Fruit fly (Drosophila melanogaster): ENCODE results near the gene Jon25Biii.

Jon25Biii gene

dm6 chr2L:4976988-4977551, 26.5 kb upstream of the Jon25Biii start, which contains the start of the genes Gmd and CG3792:
TSS of gene Gmd (minus strand) at chr2L:4977023.
TSS of gene CG3792 (plus strand) at chr2L:4977312.
- TF ChIP-seq insv (optimal IDR thresholded peaks at IDR 0.05) (no peak), h (optimal IDR thresholded peaks at IDR 0.05) (no peak), Sin3A (optimal IDR thresholded peaks at IDR 0.05) (no peak), ttk (optimal IDR thresholded peaks at IDR 0.05) (no peak), psq (optimal IDR thresholded peaks at IDR 0.05) (no peak), Myc (optimal IDR thresholded peaks at IDR 0.05) (no peak)

dm6 chr2L:4973731-4974415, 23.3 kb upstream of the Jon25Biii start, which contains the start of gene mRpL28:
TSS of gene mRpL28 (plus strand) at chr2L:4973976.
- TF ChIP-seq h (optimal IDR thresholded peaks at IDR 0.05) (no peak), psq (optimal IDR thresholded peaks at IDR 0.05) (no peak), Myc (optimal IDR thresholded peaks at IDR 0.05) (no peak), ttk (optimal IDR thresholded peaks at IDR 0.05) (no peak), Sin3A (optimal IDR thresholded peaks at IDR 0.05) (no peak), insv (optimal IDR thresholded peaks at IDR 0.05) (no peak)

- TF ChIP-seq ttk (optimal IDR thresholded peaks at IDR 0.05) (no peak), h (optimal IDR thresholded peaks at IDR 0.05) (no peak), Sin3A (optimal IDR thresholded peaks at IDR 0.05) (no peak), Myc (optimal IDR thresholded peaks at IDR 0.05) (no peak), psq (optimal IDR thresholded peaks at IDR 0.05) (no peak), insv (optimal IDR thresholded peaks at IDR 0.05) (no peak)
These were observed 20.8 kb upstream of the Jon25Biii start, which contains the start of gene CG14043 for dm6 chr2L:4971329-4971798. TSS of gene CG14043 (plus strand) at chr2L:4971702.

- no peak for TF ChIP-seq Sin3A (optimal IDR thresholded peaks at IDR 0.05)
- TF ChIP-seq insv (optimal IDR thresholded peaks at IDR 0.05) = no peak
- no peak for TF ChIP-seq h (optimal IDR thresholded peaks at IDR 0.05)
- TF ChIP-seq ttk (optimal IDR thresholded peaks at IDR 0.05) = no peak
- TF ChIP-seq Myc (optimal IDR thresholded peaks at IDR 0.05) = no peak
- no peak for TF ChIP-seq psq (optimal IDR thresholded peaks at IDR 0.05)
These were observed 18.2 kb upstream of the Jon25Biii start, which contains the start of the genes Scox and Polr1C for dm6 chr2L:4968767-4969166. TSS of gene Scox (minus strand) at chr2L:4968935. TSS of gene Polr1C (plus strand) at chr2L:4969004.

dm6 chr2L:4967511-4967910, 16.9 kb upstream of the Jon25Biii start, which contains the start of gene eIF3i:
TSS of gene eIF3i (minus strand) at chr2L:4967775.
- TF ChIP-seq psq (optimal IDR thresholded peaks at IDR 0.05) (no peak), h (optimal IDR thresholded peaks at IDR 0.05) (no peak), Myc (optimal IDR thresholded peaks at IDR 0.05) (no peak), ttk (optimal IDR thresholded peaks at IDR 0.05) (no peak), insv (optimal IDR thresholded peaks at IDR 0.05) (no peak), Sin3A (optimal IDR thresholded peaks at IDR 0.05) (no peak)

dm6 chr2L:4965923-4966322, 15.4 kb upstream of the Jon25Biii start:
- TF ChIP-seq h (optimal IDR thresholded peaks at IDR 0.05) = no peak
- TF ChIP-seq Myc (optimal IDR thresholded peaks at IDR 0.05) = no peak
- no peak for TF ChIP-seq psq (optimal IDR thresholded peaks at IDR 0.05)
- TF ChIP-seq insv (optimal IDR thresholded peaks at IDR 0.05) = no peak
- TF ChIP-seq Sin3A (optimal IDR thresholded peaks at IDR 0.05) = no peak
- TF ChIP-seq ttk (optimal IDR thresholded peaks at IDR 0.05) = no peak

- no peak for TF ChIP-seq Myc (optimal IDR thresholded peaks at IDR 0.05)
- no peak for TF ChIP-seq h (optimal IDR thresholded peaks at IDR 0.05)
- no peak for TF ChIP-seq insv (optimal IDR thresholded peaks at IDR 0.05)
- no peak for TF ChIP-seq psq (optimal IDR thresholded peaks at IDR 0.05)
- TF ChIP-seq ttk (optimal IDR thresholded peaks at IDR 0.05) = no peak
These were observed 14.9 kb upstream of the Jon25Biii start, which contains the start of gene CG34125 for dm6 chr2L:4965420-4965819. TSS of gene CG34125 (plus strand) at chr2L:4965673.

- TF ChIP-seq ttk (optimal IDR thresholded peaks at IDR 0.05) (no peak), h (optimal IDR thresholded peaks at IDR 0.05) (no peak), insv (optimal IDR thresholded peaks at IDR 0.05) (no peak), psq (optimal IDR thresholded peaks at IDR 0.05) (no peak), Myc (optimal IDR thresholded peaks at IDR 0.05) (no peak), Sin3A (optimal IDR thresholded peaks at IDR 0.05) (no peak)
These were observed 7.5 kb upstream of the Jon25Biii start, which contains the start of gene CG34124 for dm6 chr2L:4958111-4958510. TSS of gene CG34124 (plus strand) at chr2L:4958411.

dm6 chr2L:4955094-4955823, 4.7 kb upstream of the Jon25Biii start, which contains the start of the genes Jon25Bi and Marcal1:
TSS of gene Jon25Bi (minus strand) at chr2L:4955144.
TSS of gene Marcal1 (plus strand) at chr2L:4955509.
- TF ChIP-seq psq (optimal IDR thresholded peaks at IDR 0.05) (no peak), insv (optimal IDR thresholded peaks at IDR 0.05) (no peak), ttk (optimal IDR thresholded peaks at IDR 0.05) (no peak), h (optimal IDR thresholded peaks at IDR 0.05) (no peak), Sin3A (optimal IDR thresholded peaks at IDR 0.05) (no peak), Myc (optimal IDR thresholded peaks at IDR 0.05) (no peak)

- no peak for TF ChIP-seq Sin3A (optimal IDR thresholded peaks at IDR 0.05)
- no peak for TF ChIP-seq h (optimal IDR thresholded peaks at IDR 0.05)
- no peak for TF ChIP-seq Myc (optimal IDR thresholded peaks at IDR 0.05)
- no peak for TF ChIP-seq psq (optimal IDR thresholded peaks at IDR 0.05)
- TF ChIP-seq ttk (optimal IDR thresholded peaks at IDR 0.05) = no peak
- no peak for TF ChIP-seq insv (optimal IDR thresholded peaks at IDR 0.05)
These were observed 2.6 kb upstream of the Jon25Biii start, which contains the start of gene Jon25Bii for dm6 chr2L:4953086-4953570. TSS of gene Jon25Bii (minus strand) at chr2L:4953136.

dm6 chr2L:4949453-4950045, 1.0 kb downstream of the Jon25Biii start, which contains the start of gene jet:
TSS of gene jet (minus strand) at chr2L:4949784.
- TF ChIP-seq Myc (optimal IDR thresholded peaks at IDR 0.05) (no peak), Sin3A (optimal IDR thresholded peaks at IDR 0.05) (no peak), insv (optimal IDR thresholded peaks at IDR 0.05) (no peak), psq (optimal IDR thresholded peaks at IDR 0.05) (no peak), ttk (optimal IDR thresholded peaks at IDR 0.05) (no peak), h (optimal IDR thresholded peaks at IDR 0.05) (no peak)
